Fruit fly (Drosophila melanogaster): ENCODE measurements around the gene Pak3.
A peak's percentile ranks its signal among the peaks of the same experiment; 100 is the strongest.

The Pak3 gene

dm6 chr3R:16476472-16476871 is 22.9 kb upstream of the Pak3 start (continued):
- 0 out of 2 replicates have a peak, but pooled peaks have one; percentile 31 for TF ChIP-seq CG14014 (GFP tag; IDR thresholded peaks at IDR 0.05)
- no peak for TF ChIP-seq Deaf1 (tag; optimal IDR thresholded peaks at IDR 0.05)
- TF ChIP-seq vvl (GFP tag; IDR thresholded peaks at IDR 0.05), result no peak
- TF ChIP-seq nom (GFP tag; optimal IDR thresholded peaks at IDR 0.05), result no peak
- TF ChIP-seq tin (GFP tag; optimal IDR thresholded peaks at IDR 0.05), result peak; percentile 20
- no peak for TF ChIP-seq slbo (GFP tag; IDR thresholded peaks at IDR 0.05)
- no peak for TF ChIP-seq H15 (GFP tag; IDR thresholded peaks at IDR 0.05)
- no peak for TF ChIP-seq Lpt (GFP tag; optimal IDR thresholded peaks at IDR 0.05)
- no peak for TF ChIP-seq nerfin-1 (tag; optimal IDR thresholded peaks at IDR 0.05)
- no peak for TF ChIP-seq Hsf (GFP tag; optimal IDR thresholded peaks at IDR 0.05)
- TF ChIP-seq Ada2b (GFP tag; IDR thresholded peaks at IDR 0.05), result no peak
- no peak for TF ChIP-seq fu2 (GFP tag; optimal IDR thresholded peaks at IDR 0.05)
- no peak for TF ChIP-seq disco-r (GFP tag; optimal IDR thresholded peaks at IDR 0.05)
- 0 out of 3 replicates have a peak, but pooled peaks have one; percentile 16 for TF ChIP-seq CG11695 (GFP tag; IDR thresholded peaks at IDR 0.05)
- TF ChIP-seq ken (GFP tag; IDR thresholded peaks at IDR 0.05), result no peak
- no peak for TF ChIP-seq bowl (GFP tag; IDR thresholded peaks at IDR 0.05)
- TF ChIP-seq Hr39 (optimal IDR thresholded peaks at IDR 0.05), result no peak
- TF ChIP-seq ATbp (GFP tag; optimal IDR thresholded peaks at IDR 0.05), result peak; percentile 21
- TF ChIP-seq gt (GFP tag; IDR thresholded peaks at IDR 0.05), result no peak
- TF ChIP-seq CG14050 (GFP tag; IDR thresholded peaks at IDR 0.05), result no peak
- no peak for TF ChIP-seq sqz (GFP tag; optimal IDR thresholded peaks at IDR 0.05)
- no peak for TF ChIP-seq HLH4C (GFP tag; IDR thresholded peaks at IDR 0.05; ENCODE audit: partially characterized antibody)
- TF ChIP-seq CG32532 (GFP tag; IDR thresholded peaks at IDR 0.05), result no peak
- no peak for TF ChIP-seq Six4 (GFP tag; optimal IDR thresholded peaks at IDR 0.05)
- TF ChIP-seq pum (GFP tag; optimal IDR thresholded peaks at IDR 0.05), result no peak
- no peak for TF ChIP-seq CG7271 (tag; optimal IDR thresholded peaks at IDR 0.05)
- TF ChIP-seq Ssrp (tag; optimal IDR thresholded peaks at IDR 0.05), result no peak
- TF ChIP-seq CG7372 (GFP tag; IDR thresholded peaks at IDR 0.05), result no peak
- TF ChIP-seq HHEX (GFP tag; optimal IDR thresholded peaks at IDR 0.05), result peak; percentile 0
- TF ChIP-seq exex (tag; optimal IDR thresholded peaks at IDR 0.05), result no peak
- TF ChIP-seq seq (GFP tag; IDR thresholded peaks at IDR 0.05), result no peak
- TF ChIP-seq Nf-YB (GFP tag; optimal IDR thresholded peaks at IDR 0.05), result no peak
- TF ChIP-seq CG12659 (GFP tag; optimal IDR thresholded peaks at IDR 0.05), result peak; percentile 23
- no peak for TF ChIP-seq so (GFP tag; IDR thresholded peaks at IDR 0.05)
- no peak for TF ChIP-seq CG4617 (GFP tag; optimal IDR thresholded peaks at IDR 0.05; ENCODE audit: borderline replicate concordance)
- peak; percentile 7 for TF ChIP-seq CG10209 (GFP tag; optimal IDR thresholded peaks at IDR 0.05)
- TF ChIP-seq vnd (GFP tag; IDR thresholded peaks at IDR 0.05; ENCODE audit: partially characterized antibody), result no peak
- TF ChIP-seq CG2889 (GFP tag; IDR thresholded peaks at IDR 0.05), result no peak
- TF ChIP-seq CG3281 (GFP tag; optimal IDR thresholded peaks at IDR 0.05), result peak; percentile 55
- no peak for TF ChIP-seq CG3838 (GFP tag; optimal IDR thresholded peaks at IDR 0.05)
- no peak for TF ChIP-seq pnt (GFP tag; optimal IDR thresholded peaks at IDR 0.05)
- no peak for TF ChIP-seq CG42726 (GFP tag; IDR thresholded peaks at IDR 0.05; ENCODE audit: partially characterized antibody)
- TF ChIP-seq CG13296 (GFP tag; optimal IDR thresholded peaks at IDR 0.05), result peak; percentile 47
- no peak for TF ChIP-seq Antp (GFP tag; optimal IDR thresholded peaks at IDR 0.05)
- TF ChIP-seq esg (GFP tag; conservative IDR thresholded peaks at IDR 0.05), result no peak
- TF ChIP-seq CG9817 (tag; optimal IDR thresholded peaks at IDR 0.05), result peak; percentile 25
- TF ChIP-seq Meics (GFP tag; optimal IDR thresholded peaks at IDR 0.05), result peak; percentile 50
- no peak for TF ChIP-seq CG11696 (GFP tag; IDR thresholded peaks at IDR 0.05)
- no peak for TF ChIP-seq inv (GFP tag; IDR thresholded peaks at IDR 0.05; ENCODE audit: partially characterized antibody)
- no peak for TF ChIP-seq CG18764 (GFP tag; optimal IDR thresholded peaks at IDR 0.05)
- no peak for TF ChIP-seq CG1529 (GFP tag; optimal IDR thresholded peaks at IDR 0.05)
- no peak for TF ChIP-seq B-H1 (GFP tag; IDR thresholded peaks at IDR 0.05)
